Fruit fly (Drosophila melanogaster): ENCODE measurements around the gene sloth2.
A peak's percentile ranks its signal among the peaks of the same experiment; 100 is the strongest.

Gene sloth2

DNA sequence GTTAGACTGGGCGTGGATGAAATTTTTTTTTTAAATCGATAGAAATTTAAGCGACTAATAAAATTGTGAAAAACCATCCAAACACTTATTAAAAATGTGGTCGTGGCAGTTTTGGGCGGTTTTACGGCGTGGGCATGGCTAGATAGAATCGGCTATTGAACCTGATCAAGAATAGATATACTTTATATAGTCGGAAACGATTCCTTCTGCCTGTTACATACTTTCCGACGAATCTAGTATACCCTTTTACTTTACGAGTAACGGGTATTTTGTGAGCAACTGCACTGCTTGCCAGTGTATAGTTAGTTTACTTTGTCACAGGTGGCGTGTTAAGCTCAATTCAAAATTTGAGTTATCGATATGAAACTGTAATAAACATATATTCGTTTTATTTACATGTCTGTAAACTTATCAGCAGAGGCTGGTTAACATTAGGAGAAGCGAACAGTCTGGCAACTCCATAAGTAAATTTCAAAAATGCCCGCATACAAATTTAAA lies 3.8 kb downstream of the sloth2 start (continued):
- TF ChIP-seq Hr51 (GFP tag; optimal IDR thresholded peaks at IDR 0.05) (peak in 1 of 2 experiments; percentile 34), CG11504 (tag; optimal IDR thresholded peaks at IDR 0.05) (peak; percentile 61), sr (GFP tag; IDR thresholded peaks at IDR 0.05) (0 out of 3 replicates have a peak, but pooled peaks have one; percentile 18), ase (GFP tag; IDR thresholded peaks at IDR 0.05) (peak; percentile 50; the same call in 1 of the 3 replicates), ara (GFP tag; IDR thresholded peaks at IDR 0.05) (no peak; the same call in none of the 2 replicates), CG11456 (GFP tag; IDR thresholded peaks at IDR 0.05) (peak; percentile 68; the same call in 2 of the 3 replicates), B-H2 (GFP tag; optimal IDR thresholded peaks at IDR 0.05) (peak; percentile 52), mam (GFP tag; optimal IDR thresholded peaks at IDR 0.05) (peak; percentile 74), CG8924 (tag; optimal IDR thresholded peaks at IDR 0.05) (peak; percentile 16), tll (GFP tag; optimal IDR thresholded peaks at IDR 0.05) (no peak), fd102C (GFP tag; optimal IDR thresholded peaks at IDR 0.05) (no peak), Atf-2 (GFP tag; optimal IDR thresholded peaks at IDR 0.05) (no peak), sima (GFP tag; optimal IDR thresholded peaks at IDR 0.05) (peak; percentile 43), CG13894 (tag; optimal IDR thresholded peaks at IDR 0.05) (peak; percentile 9), Bdp1 (GFP tag; optimal IDR thresholded peaks at IDR 0.05) (no peak), lab (GFP tag; optimal IDR thresholded peaks at IDR 0.05) (peak; percentile 48), PHDP (tag; optimal IDR thresholded peaks at IDR 0.05) (peak; percentile 35), HLH54F (GFP tag; optimal IDR thresholded peaks at IDR 0.05) (peak; percentile 44), Camta (GFP tag; optimal IDR thresholded peaks at IDR 0.05) (peak; percentile 62), Hr78 (GFP tag; optimal IDR thresholded peaks at IDR 0.05) (no peak), CG18262 (tag; optimal IDR thresholded peaks at IDR 0.05) (peak; percentile 38), trh (GFP tag; optimal IDR thresholded peaks at IDR 0.05) (peak; percentile 29), CG17359 (tag; optimal IDR thresholded peaks at IDR 0.05) (peak; percentile 34), zf30C (GFP tag; optimal IDR thresholded peaks at IDR 0.05) (no peak), crp (GFP tag; optimal IDR thresholded peaks at IDR 0.05) (no peak), CG6689 (GFP tag; IDR thresholded peaks at IDR 0.05) (0 out of 2 replicates have a peak, but pooled peaks have one; percentile 20), CG33213 (GFP tag; optimal IDR thresholded peaks at IDR 0.05) (peak; percentile 70), CG14441 (GFP tag; IDR thresholded peaks at IDR 0.05) (peak; percentile 37), croc (GFP tag; conservative IDR thresholded peaks at IDR 0.05) (peak; percentile 18; the same call in 1 of the 3 replicates), al (GFP tag; IDR thresholded peaks at IDR 0.05) (peak; percentile 15; the same call in 1 of the 2 replicates), CG32532 (GFP tag; IDR thresholded peaks at IDR 0.05) (peak; percentile 77), Side (GFP tag; optimal IDR thresholded peaks at IDR 0.05) (peak; percentile 72), pho (GFP tag; optimal IDR thresholded peaks at IDR 0.05) (peak; percentile 6), CG2712 (tag; optimal IDR thresholded peaks at IDR 0.05) (peak; percentile 53), C15 (GFP tag; IDR thresholded peaks at IDR 0.05) (no peak), Dll (GFP tag; IDR thresholded peaks at IDR 0.05; ENCODE audit: partially characterized antibody) (peak; percentile 71), unpg (GFP tag; optimal IDR thresholded peaks at IDR 0.05) (peak; percentile 30), Fer3 (tag; optimal IDR thresholded peaks at IDR 0.05) (peak; percentile 14), gro (GFP tag; optimal IDR thresholded peaks at IDR 0.05) (peak; percentile 89), gfzf (GFP tag; optimal IDR thresholded peaks at IDR 0.05) (peak; percentile 27), CG18599 (GFP tag; optimal IDR thresholded peaks at IDR 0.05) (peak; percentile 47), Ets65A (GFP tag) (peak; percentile 96), E2f2 (GFP tag; IDR thresholded peaks at IDR 0.05) (peak; percentile 94), Meics (GFP tag; optimal IDR thresholded peaks at IDR 0.05) (peak; percentile 42), Hr39 (optimal IDR thresholded peaks at IDR 0.05) (no peak), CG14050 (GFP tag; IDR thresholded peaks at IDR 0.05) (peak; percentile 28; the same call in 2 of the 3 replicates), Dip2 (GFP tag; IDR thresholded peaks at IDR 0.05) (peak; percentile 93), az2 (GFP tag; optimal IDR thresholded peaks at IDR 0.05) (peak; percentile 46), CG3726 (GFP tag; IDR thresholded peaks at IDR 0.05) (0 out of 3 replicates have a peak, but pooled peaks have one; percentile 19), CG2120 (GFP tag; optimal IDR thresholded peaks at IDR 0.05) (peak; percentile 68)
